Fruit fly (Drosophila melanogaster) whole organism, embryonic: ENCODE measurements around the gene CG44088.

Source experiments
- Bdp1 ChIP-seq: fragments of 200-800 bp; sonication (Bioruptor generic); optimal IDR thresholded peaks from 3 replicates; lab custom pipeline; 2016; ENCODE audit warnings: missing biosample characterization, missing genetic modification characterization
- CG13894 ChIP-seq: fragments of 200-800 bp; sonication (Bioruptor generic); optimal IDR thresholded peaks from 3 replicates; lab custom pipeline; 2018; ENCODE audit warnings: missing biosample characterization, mild to moderate bottlenecking, missing genetic modification characterization, moderate library complexity
- CG33557 ChIP-seq: fragments of 200-800 bp; sonication (Bioruptor generic); optimal IDR thresholded peaks from 2 replicates; lab custom pipeline; 2019; ENCODE audit warnings: missing biosample characterization, mild to moderate bottlenecking, missing genetic modification characterization, moderate library complexity
- Gug ChIP-seq: fragments of 200-800 bp; sonication (Bioruptor generic); IDR thresholded peaks from 4 replicates; pipeline ENCODE4 v1.3.6; 2022; ENCODE audit warnings: missing biosample characterization, missing genetic modification characterization
- Pdp1 ChIP-seq, 2 experiments: fragments of 200-800 bp; sonication (Bioruptor generic); optimal IDR thresholded peaks; 3 replicates each; lab custom pipeline; 2016; ENCODE audit warnings: missing biosample characterization in 2 of 2, missing genetic modification characterization in 2 of 2, mild to moderate bottlenecking in 1 of 2, moderate library complexity in 1 of 2
- cwo ChIP-seq: fragments of 200-800 bp; sonication (Bioruptor generic); optimal IDR thresholded peaks from 3 replicates; lab custom pipeline; 2017; ENCODE audit warnings: missing biosample characterization, missing genetic modification characterization, mild to moderate bottlenecking, moderate library complexity, missing genetic modification reagents
- da ChIP-seq: fragments of 200-800 bp; sonication (Bioruptor generic); optimal IDR thresholded peaks from 2 replicates; lab custom pipeline; 2016; ENCODE audit warnings: missing biosample characterization, missing genetic modification characterization
- jing ChIP-seq: fragments of 200-800 bp; sonication (Bioruptor generic); optimal IDR thresholded peaks from 2 replicates; lab custom pipeline; 2018; ENCODE audit warnings: missing biosample characterization, mild to moderate bottlenecking, missing genetic modification characterization
- lola ChIP-seq, 3 experiments: fragments of >200 bp in 2 of 3; fragments of 200-800 bp in 1 of 3; sonication (Bioruptor generic) in 1 of 3; optimal IDR thresholded peaks; 2 replicates each; lab custom pipeline; 2017 to 2019; ENCODE audit warnings: missing biosample characterization in 3 of 3, missing genetic modification characterization in 3 of 3, mild to moderate bottlenecking in 1 of 3, moderate library complexity in 1 of 3
- seq ChIP-seq: fragments of 200-800 bp; sonication (Bioruptor generic); IDR thresholded peaks from 2 replicates; pipeline ENCODE4 v1.3.6; 2022; ENCODE audit warnings: missing biosample characterization, missing genetic modification characterization

DNA sequence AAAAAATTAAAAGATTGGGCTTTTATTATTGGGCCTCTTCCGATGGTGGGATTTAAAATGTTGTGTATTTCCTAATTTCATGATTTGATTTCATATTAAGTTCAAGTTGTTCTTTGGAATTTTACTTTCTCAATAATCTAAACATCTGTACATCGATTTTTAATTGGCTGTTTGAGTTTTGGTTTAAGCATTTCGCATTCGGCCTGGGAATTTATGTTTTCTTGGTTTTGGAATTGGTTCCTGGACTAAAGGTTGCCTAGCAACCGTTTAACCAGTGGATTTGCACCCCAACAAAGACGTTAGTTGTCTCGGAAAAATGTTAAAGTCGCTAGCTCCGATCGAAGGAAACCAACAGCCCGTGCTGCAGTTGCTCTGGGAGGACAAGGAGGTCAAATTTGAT lies 41.2 kb upstream of the CG44088 start, which contains the start of gene BBS5:
- TF ChIP-seq CG13894 (tag; lab: Kevin White, UChicago) = no peak
- TF ChIP-seq lola (GFP tag; optimal IDR thresholded peaks at IDR 0.05; lab: Kevin White, UChicago) = no peak
- no peak for TF ChIP-seq CG33557 (GFP tag; lab: Kevin White, UChicago)
- TF ChIP-seq seq (GFP tag; lab: Robert Waterston, UW) = no peak
- no peak for TF ChIP-seq Bdp1 (GFP tag; lab: Kevin White, UChicago)
- no peak for TF ChIP-seq cwo (GFP tag; lab: Kevin White, UChicago)
- TF ChIP-seq jing = no peak
- no peak for TF ChIP-seq Pdp1 (GFP tag; optimal IDR thresholded peaks at IDR 0.05; lab: Kevin White, UChicago)
- no peak for TF ChIP-seq da (GFP tag; lab: Kevin White, UChicago)
- TF ChIP-seq Gug (GFP tag; lab: Robert Waterston, UW) = no peak
